Worm (Caenorhabditis elegans): ENCODE results near the gene nrf-5.
A peak's percentile ranks its signal among the peaks of the same experiment; 100 is the strongest.

Gene nrf-5

ce11 chrV:13789362-13789761, 38.7 kb upstream of the nrf-5 start (continued):
- TF ChIP-seq Y75B8A.6 (GFP tag; IDR thresholded peaks at IDR 0.05) (no peak), lim-7 (GFP tag; IDR thresholded peaks at IDR 0.05) (no peak), F44E2.7 (GFP tag; IDR thresholded peaks at IDR 0.05) (no peak), aly-2 (tag; optimal IDR thresholded peaks at IDR 0.05) (no peak), lin-1 (GFP tag; IDR thresholded peaks at IDR 0.05) (peak; percentile 40; the same call in 1 of the 2 replicates), F37D6.2 (tag; optimal IDR thresholded peaks at IDR 0.05) (peak; percentile 9), nhr-48 (tag; optimal IDR thresholded peaks at IDR 0.05) (peak; percentile 3), egl-27 (tag; optimal IDR thresholded peaks at IDR 0.05) (no peak), ces-1 (GFP tag; optimal IDR thresholded peaks at IDR 0.05) (no peak), Y105C5A.15 (GFP tag; IDR thresholded peaks at IDR 0.05) (no peak), nhr-11 (tag; optimal IDR thresholded peaks at IDR 0.05) (peak; percentile 96), nhr-237 (tag; optimal IDR thresholded peaks at IDR 0.05) (no peak), unc-39 (tag; optimal IDR thresholded peaks at IDR 0.05) (peak; percentile 31), tag-97 (GFP tag; IDR thresholded peaks at IDR 0.05) (no peak), ceh-82 (tag; optimal IDR thresholded peaks at IDR 0.05) (no peak), duxl-1 (tag; optimal IDR thresholded peaks at IDR 0.05; ENCODE audit: poor library complexity) (no peak), dmd-9 (GFP tag; IDR thresholded peaks at IDR 0.05) (0 out of 2 replicates have a peak, but pooled peaks have one; percentile 50), mxl-2 (GFP tag; conservative IDR thresholded peaks at IDR 0.05) (no peak), hlh-11 (tag; optimal IDR thresholded peaks at IDR 0.05) (peak; percentile 91), rbr-2 (tag; optimal IDR thresholded peaks at IDR 0.05) (peak; percentile 77), lin-38 (GFP tag; IDR thresholded peaks at IDR 0.05) (peak; percentile 80), pqm-1 (tag; optimal IDR thresholded peaks at IDR 0.05) (no peak), ceh-28 (tag; optimal IDR thresholded peaks at IDR 0.05) (peak; percentile 35), nhr-10 (tag; optimal IDR thresholded peaks at IDR 0.05) (peak; percentile 18), F10B5.3 (tag; optimal IDR thresholded peaks at IDR 0.05) (peak; percentile 33), zag-1 (tag; optimal IDR thresholded peaks at IDR 0.05) (no peak), lin-39 (tag; optimal IDR thresholded peaks at IDR 0.05) (no peak), lsy-2 (tag; optimal IDR thresholded peaks at IDR 0.05) (peak; percentile 84 to 88), lir-3 (tag; optimal IDR thresholded peaks at IDR 0.05) (no peak), ZK546.5 (tag; optimal IDR thresholded peaks at IDR 0.05) (no peak), mes-2 (tag; optimal IDR thresholded peaks at IDR 0.05; ENCODE audit: poor library complexity, severe bottlenecking) (peak; percentile 73), nhr-6 (tag; optimal IDR thresholded peaks at IDR 0.05) (peak; percentile 99), dmd-6 (GFP tag; IDR thresholded peaks at IDR 0.05) (peak; percentile 82), lin-29 (GFP tag; IDR thresholded peaks at IDR 0.05) (no peak), T20F7.1 (GFP tag; optimal IDR thresholded peaks at IDR 0.05) (peak; percentile 80), mdt-29 (GFP tag; IDR thresholded peaks at IDR 0.05) (no peak), vab-7 (GFP tag; IDR thresholded peaks at IDR 0.05) (no peak), ZK337.2 (GFP tag; IDR thresholded peaks at IDR 0.05) (no peak), daf-16 (GFP tag; optimal IDR thresholded peaks at IDR 0.05) (peak; percentile 50 to 51), daf-16 (tag; optimal IDR thresholded peaks at IDR 0.05) (peak; percentile 90), madf-5 (GFP tag; IDR thresholded peaks at IDR 0.05) (no peak), sdz-12 (GFP tag; optimal IDR thresholded peaks at IDR 0.05) (no peak), Y5F2A.4 (GFP tag; optimal IDR thresholded peaks at IDR 0.05) (no peak), spr-3 (GFP tag; optimal IDR thresholded peaks at IDR 0.05) (no peak), saeg-2 (GFP tag; IDR thresholded peaks at IDR 0.05) (peak; percentile 52; the same call in 1 of the 2 replicates), daf-8 (GFP tag; IDR thresholded peaks at IDR 0.05) (no peak), zip-2 (tag; optimal IDR thresholded peaks at IDR 0.05) (no peak), nhr-111 (GFP tag; optimal IDR thresholded peaks at IDR 0.05) (no peak), Y48G9A.11 (GFP tag; IDR thresholded peaks at IDR 0.05) (no peak), ztf-11 (tag; optimal IDR thresholded peaks at IDR 0.05) (no peak), snpc-1.2 (GFP tag; IDR thresholded peaks at IDR 0.05) (no peak), attf-4 (tag; optimal IDR thresholded peaks at IDR 0.05) (peak; percentile 7), snpc-4 (tag; optimal IDR thresholded peaks at IDR 0.05) (no peak)

Measured in whole organism, L4 larva.